Worm (Caenorhabditis elegans): ENCODE data around the gene nhr-99.

ce11 chrV:524058-524457 lies 49.5 kb downstream of the nhr-99 start, which contains the start of gene lipl-3:
- no peak for TF ChIP-seq dao-5 (tag; optimal IDR thresholded peaks at IDR 0.05)
- no peak for TF ChIP-seq him-1 (tag; optimal IDR thresholded peaks at IDR 0.05)
- no peak for TF ChIP-seq W03F9.2 (tag; optimal IDR thresholded peaks at IDR 0.05)
